Fruit fly (Drosophila melanogaster) whole organism, embryonic: Measurements from ENCODE around the gene CG42827.

Experiments used
- BEAF-32 ChIP-seq: fragments of 200-800 bp; sonication (Bioruptor generic); optimal IDR thresholded peaks from 3 replicates; lab custom pipeline; 2017; ENCODE audit warnings: missing biosample characterization, missing genetic modification characterization, mild to moderate bottlenecking, moderate library complexity, missing genetic modification reagents
- CG10267 ChIP-seq: fragments of 200-800 bp; sonication (Bioruptor generic); optimal IDR thresholded peaks from 2 replicates; lab custom pipeline; 2018; ENCODE audit warnings: missing biosample characterization, mild to moderate bottlenecking, missing genetic modification characterization, moderate library complexity
- CG10959 ChIP-seq: fragments of 200-800 bp; sonication (Bioruptor generic); IDR thresholded peaks from 2 replicates; pipeline ENCODE4 v1.3.6; 2022; ENCODE audit warnings: missing biosample characterization, missing genetic modification characterization
- CG11695 ChIP-seq: fragments of 200-800 bp; sonication (Bioruptor generic); IDR thresholded peaks from 3 replicates; pipeline ENCODE4 v1.3.6; 2022; ENCODE audit warnings: missing biosample characterization, missing genetic modification characterization
- CG12219 ChIP-seq: fragments of 200-800 bp; sonication (Bioruptor generic); optimal IDR thresholded peaks from 3 replicates; lab custom pipeline; 2018; ENCODE audit warnings: missing biosample characterization, mild to moderate bottlenecking, missing genetic modification characterization
- CG13424 ChIP-seq: fragments of 200-800 bp; sonication (Bioruptor generic); optimal IDR thresholded peaks from 2 replicates; lab custom pipeline; 2019; ENCODE audit warnings: missing biosample characterization, mild to moderate bottlenecking, missing genetic modification characterization, moderate library complexity
- CG13775 ChIP-seq: fragments of 200-800 bp; sonication (Bioruptor generic); optimal IDR thresholded peaks from 3 replicates; lab custom pipeline; 2017; ENCODE audit warnings: missing biosample characterization, mild to moderate bottlenecking, missing genetic modification characterization
- CG18476 ChIP-seq: fragments of 200-800 bp; sonication (Bioruptor generic); optimal IDR thresholded peaks from 2 replicates; lab custom pipeline; 2016; ENCODE audit warnings: missing biosample characterization, mild to moderate bottlenecking, missing genetic modification characterization
- CG18619 ChIP-seq: fragments of 200-800 bp; sonication (Bioruptor generic); optimal IDR thresholded peaks from 3 replicates; lab custom pipeline; 2017; ENCODE audit warnings: missing biosample characterization, mild to moderate bottlenecking, missing genetic modification characterization
- CG2199 ChIP-seq: fragments of 200-800 bp; sonication (Bioruptor generic); IDR thresholded peaks from 3 replicates; pipeline ENCODE4 v1.3.6; 2022; ENCODE audit warnings: missing biosample characterization, missing genetic modification characterization
- CG2202 ChIP-seq: fragments of 200-800 bp; sonication (Bioruptor generic); optimal IDR thresholded peaks from 2 replicates; lab custom pipeline; 2018; ENCODE audit warnings: missing biosample characterization, mild to moderate bottlenecking, missing genetic modification characterization
- CG32772 ChIP-seq: fragments of 200-800 bp; sonication (Bioruptor generic); IDR thresholded peaks from 2 replicates; pipeline ENCODE4 v1.3.6; 2022; ENCODE audit warnings: missing biosample characterization, missing genetic modification characterization
- CG4404 ChIP-seq: fragments of 200-800 bp; sonication (Bioruptor generic); IDR thresholded peaks from 2 replicates; pipeline ENCODE4 v1.3.6; 2022; ENCODE audit warnings: missing biosample characterization, missing genetic modification characterization
- CG5180 ChIP-seq: fragments of 200-800 bp; sonication (Bioruptor generic); optimal IDR thresholded peaks from 3 replicates; lab custom pipeline; 2017; ENCODE audit warnings: missing biosample characterization, missing genetic modification characterization, mild to moderate bottlenecking, moderate library complexity, missing genetic modification reagents
- CG6683 ChIP-seq: fragments of 200-800 bp; sonication (Bioruptor generic); optimal IDR thresholded peaks from 2 replicates; lab custom pipeline; 2017; ENCODE audit warnings: missing biosample characterization, mild to moderate bottlenecking, missing genetic modification characterization, missing genetic modification reagents
- CG6689 ChIP-seq: fragments of 200-800 bp; sonication (Bioruptor generic); IDR thresholded peaks from 2 replicates; pipeline ENCODE4 v1.3.6; 2022; ENCODE audit warnings: missing biosample characterization, missing genetic modification characterization
- CG7271 ChIP-seq: fragments of 200-800 bp; sonication (Bioruptor generic); optimal IDR thresholded peaks from 2 replicates; lab custom pipeline; 2018; ENCODE audit warnings: missing biosample characterization, mild to moderate bottlenecking, missing genetic modification characterization, moderate library complexity
- Drgx ChIP-seq: fragments of 200-800 bp; sonication (Bioruptor generic); IDR thresholded peaks from 2 replicates; pipeline ENCODE4 v1.3.6; 2022; ENCODE audit warnings: missing biosample characterization, missing genetic modification characterization
- Hr78 ChIP-seq, 2 experiments: fragments of 200-800 bp in 1 of 2; fragments of >200 bp in 1 of 2; sonication (Bioruptor generic) in 1 of 2; optimal IDR thresholded peaks; 2 replicates each; lab custom pipeline; 2017 to 2019; ENCODE audit warnings: missing biosample characterization in 2 of 2, missing genetic modification characterization in 2 of 2, mild to moderate bottlenecking in 1 of 2, moderate library complexity in 1 of 2
- MESR4 ChIP-seq: fragments of 200-800 bp; sonication (Bioruptor generic); optimal IDR thresholded peaks from 2 replicates; lab custom pipeline; 2018; ENCODE audit warnings: missing biosample characterization, mild to moderate bottlenecking, missing genetic modification characterization, moderate library complexity
- Med ChIP-seq: fragments of 200-800 bp; sonication (Bioruptor generic); peaks from one replicate; lab custom pipeline; 2016; ENCODE audit warnings: missing biosample characterization, missing genetic modification characterization, mild to moderate bottlenecking, inconsistent platforms, moderate library complexity
- Pdp1 ChIP-seq, 2 experiments: fragments of 200-800 bp; sonication (Bioruptor generic); optimal IDR thresholded peaks; 3 replicates each; lab custom pipeline; 2016; ENCODE audit warnings: missing biosample characterization in 2 of 2, missing genetic modification characterization in 2 of 2, mild to moderate bottlenecking in 1 of 2, moderate library complexity in 1 of 2
- Sox100B ChIP-seq: fragments of 200-800 bp; sonication (Bioruptor generic); optimal IDR thresholded peaks from 3 replicates; lab custom pipeline; 2018; ENCODE audit warnings: missing biosample characterization, mild to moderate bottlenecking, missing genetic modification characterization
- Xbp1 ChIP-seq: fragments of 200-800 bp; sonication (Bioruptor generic); optimal IDR thresholded peaks from 3 replicates; lab custom pipeline; 2016; ENCODE audit warnings: missing biosample characterization, mild to moderate bottlenecking, missing genetic modification characterization
- ato ChIP-seq: fragments of 200-800 bp; sonication (Bioruptor generic); IDR thresholded peaks from 2 replicates; pipeline ENCODE4 v1.3.6; 2022; ENCODE audit warnings: missing biosample characterization, missing genetic modification characterization; ENCODE audit not compliant: partially characterized antibody
- az2 ChIP-seq: fragments of 200-800 bp; sonication (Bioruptor generic); optimal IDR thresholded peaks from 3 replicates; lab custom pipeline; 2016; ENCODE audit warnings: missing biosample characterization, missing genetic modification characterization
- bsh ChIP-seq, 2 experiments: fragments of 200-800 bp; sonication (Bioruptor generic); optimal IDR thresholded peaks; 2 replicates each; lab custom pipeline; 2017 to 2018; ENCODE audit warnings: mild to moderate bottlenecking in 2 of 2, missing biosample characterization in 2 of 2, missing genetic modification characterization in 2 of 2, moderate library complexity in 1 of 2
- btn ChIP-seq: fragments of 200-800 bp; sonication (Bioruptor generic); optimal IDR thresholded peaks from 2 replicates; lab custom pipeline; 2016; ENCODE audit warnings: missing biosample characterization, missing genetic modification characterization
- chif ChIP-seq, 2 experiments: fragments of 200-800 bp; sonication (Bioruptor generic); optimal IDR thresholded peaks; 3 replicates each; lab custom pipeline; 2016; ENCODE audit warnings: missing biosample characterization in 2 of 2, missing genetic modification characterization in 2 of 2
- dmrt99B ChIP-seq: fragments of 200-800 bp; sonication (Bioruptor generic); optimal IDR thresholded peaks from 2 replicates; lab custom pipeline; 2018; ENCODE audit warnings: missing biosample characterization, mild to moderate bottlenecking, missing genetic modification characterization, moderate library complexity
- fd96Cb ChIP-seq: fragments of 200-800 bp; sonication (Bioruptor generic); optimal IDR thresholded peaks from 2 replicates; lab custom pipeline; 2018; ENCODE audit warnings: missing biosample characterization, mild to moderate bottlenecking, missing genetic modification characterization, moderate library complexity
- fru ChIP-seq: fragments of >200 bp; optimal IDR thresholded peaks from 2 replicates; lab custom pipeline; 2017
- gem ChIP-seq: fragments of 200-800 bp; sonication (Bioruptor generic); optimal IDR thresholded peaks from 2 replicates; lab custom pipeline; 2019; ENCODE audit warnings: missing biosample characterization, mild to moderate bottlenecking, missing genetic modification characterization, moderate library complexity
- grn ChIP-seq: fragments of 200-800 bp; sonication (Bioruptor generic); optimal IDR thresholded peaks from 3 replicates; lab custom pipeline; 2017; ENCODE audit warnings: missing biosample characterization, missing genetic modification characterization
- gsb-n ChIP-seq: fragments of 200-800 bp; sonication (Bioruptor generic); optimal IDR thresholded peaks from 3 replicates; lab custom pipeline; 2018; ENCODE audit warnings: missing biosample characterization, mild to moderate bottlenecking, missing genetic modification characterization
- ken ChIP-seq: fragments of 200-800 bp; sonication (Bioruptor generic); IDR thresholded peaks from 3 replicates; pipeline ENCODE4 v1.3.6; 2022; ENCODE audit warnings: missing biosample characterization, missing genetic modification characterization
- lola ChIP-seq, 3 experiments: fragments of >200 bp in 2 of 3; fragments of 200-800 bp in 1 of 3; sonication (Bioruptor generic) in 1 of 3; optimal IDR thresholded peaks; 2 replicates each; lab custom pipeline; 2017 to 2019; ENCODE audit warnings: missing biosample characterization in 3 of 3, missing genetic modification characterization in 3 of 3, mild to moderate bottlenecking in 1 of 3, moderate library complexity in 1 of 3
- lov ChIP-seq, 2 experiments: fragments of 200-800 bp in 1 of 2; fragments of >200 bp in 1 of 2; sonication (Bioruptor generic) in 1 of 2; IDR thresholded peaks in 1 of 2; optimal IDR thresholded peaks in 1 of 2; 2 replicates in 1 of 2; 3 replicates in 1 of 2; pipeline versions ENCODE4 v1.3.6 to Lab custom; 2017 to 2022; ENCODE audit warnings: missing biosample characterization in 1 of 2, missing genetic modification characterization in 1 of 2
- nau ChIP-seq: fragments of 200-800 bp; sonication (Bioruptor generic); optimal IDR thresholded peaks from 3 replicates; lab custom pipeline; 2017; ENCODE audit warnings: missing biosample characterization, mild to moderate bottlenecking, missing genetic modification characterization, missing genetic modification reagents
- p53 ChIP-seq: fragments of 200-800 bp; sonication (Bioruptor generic); optimal IDR thresholded peaks from 2 replicates; lab custom pipeline; 2016; ENCODE audit warnings: missing biosample characterization, missing genetic modification characterization
- ro ChIP-seq: fragments of 200-800 bp; sonication (Bioruptor generic); IDR thresholded peaks from 2 replicates; pipeline ENCODE4 v1.3.6; 2022; ENCODE audit warnings: missing biosample characterization, missing genetic modification characterization
- sc ChIP-seq, 3 experiments: fragments of >200 bp in 2 of 3; fragments of 200-800 bp in 1 of 3; sonication (Bioruptor generic) in 1 of 3; optimal IDR thresholded peaks; 2 replicates in 2 of 3; 3 replicates in 1 of 3; lab custom pipeline; 2017; ENCODE audit warnings: mild to moderate bottlenecking in 1 of 3, missing biosample characterization in 1 of 3, missing genetic modification characterization in 1 of 3, missing genetic modification reagents in 1 of 3
- sens ChIP-seq: fragments of 200-800 bp; sonication (Bioruptor generic); peaks from one replicate; lab custom pipeline; 2016; ENCODE audit warnings: missing biosample characterization, missing genetic modification characterization
- stc ChIP-seq: fragments of 200-800 bp; sonication (Bioruptor generic); IDR thresholded peaks from 2 replicates; pipeline ENCODE4 v1.3.6; 2022; ENCODE audit warnings: missing biosample characterization, missing genetic modification characterization
- tio ChIP-seq: fragments of 200-800 bp; sonication (Bioruptor generic); optimal IDR thresholded peaks from 2 replicates; lab custom pipeline; 2017; ENCODE audit warnings: missing biosample characterization, missing genetic modification characterization, inconsistent platforms
- wor ChIP-seq: fragments of 200-800 bp; sonication (Bioruptor generic); IDR thresholded peaks from 2 replicates; pipeline ENCODE4 v1.3.6; 2022; ENCODE audit warnings: missing biosample characterization, missing genetic modification characterization
- zf30C ChIP-seq: fragments of 200-800 bp; sonication (Bioruptor generic); optimal IDR thresholded peaks from 3 replicates; lab custom pipeline; 2018; ENCODE audit warnings: missing biosample characterization, mild to moderate bottlenecking, missing genetic modification characterization

The CG42827 gene

dm6 chr3R:23345057-23345776 lies 27.5 kb upstream of the CG42827 start (continued):
- TF ChIP-seq CG18619 (no peak), bsh (GFP tag; optimal IDR thresholded peaks at IDR 0.05; lab: Kevin White, UChicago) (peak; percentile 26 to 63), gem (peak; percentile 76), CG2199 (0 out of 3 replicates have a peak, but pooled peaks have one; percentile 1), CG6689 (GFP tag; lab: Robert Waterston, UW) (peak; percentile 47), wor (GFP tag; lab: Robert Waterston, UW) (no peak), Pdp1 (GFP tag; optimal IDR thresholded peaks at IDR 0.05; lab: Kevin White, UChicago) (peak in 1 of 2 experiments; percentile 10), sc (optimal IDR thresholded peaks at IDR 0.05; lab: Kevin White, UChicago) (no peak), sc (GFP tag; optimal IDR thresholded peaks at IDR 0.05; lab: Kevin White, UChicago) (no peak), fd96Cb (peak; percentile 43), Drgx (peak; percentile 70), CG11695 (GFP tag; lab: Robert Waterston, UW) (0 out of 3 replicates have a peak, but pooled peaks have one; percentile 26), p53 (GFP tag; lab: Kevin White, UChicago) (no peak), Xbp1 (GFP tag; lab: Kevin White, UChicago) (peak; percentile 7), dmrt99B (tag; lab: Kevin White, UChicago) (peak; percentile 10), Hr78 (GFP tag; optimal IDR thresholded peaks at IDR 0.05; lab: Kevin White, UChicago) (no peak), ato (GFP tag; lab: Robert Waterston, UW) (no peak), CG13775 (GFP tag; lab: Kevin White, UChicago) (peak; percentile 39), lola (GFP tag; optimal IDR thresholded peaks at IDR 0.05; lab: Kevin White, UChicago) (peak in 1 of 3 experiments; percentile 80), BEAF-32 (no peak), gsb-n (tag; lab: Kevin White, UChicago) (peak; percentile 75), fru (no peak), CG7271 (tag; lab: Kevin White, UChicago) (peak; percentile 55), CG18476 (no peak), CG12219 (GFP tag; lab: Kevin White, UChicago) (no peak), Med (GFP tag; lab: Kevin White, UChicago) (peak; percentile 47), CG2202 (peak; percentile 45), CG10959 (0 out of 2 replicates have a peak, but pooled peaks have one; percentile 7), btn (GFP tag; lab: Kevin White, UChicago) (no peak), nau (GFP tag; lab: Kevin White, UChicago) (no peak), ro (GFP tag; lab: Robert Waterston, UW) (no peak), az2 (GFP tag; lab: Kevin White, UChicago) (peak; percentile 34), CG4404 (GFP tag; lab: Robert Waterston, UW) (peak; percentile 51; the same call in 1 of the 2 replicates), tio (GFP tag; lab: Kevin White, UChicago) (peak; percentile 44), sens (GFP tag; lab: Kevin White, UChicago) (peak; percentile 88), chif (GFP tag; optimal IDR thresholded peaks at IDR 0.05; lab: Kevin White, UChicago) (peak in 1 of 2 experiments; percentile 56), MESR4 (no peak), grn (peak; percentile 96), zf30C (GFP tag; lab: Kevin White, UChicago) (peak; percentile 70), CG13424 (peak; percentile 37), lov (optimal IDR thresholded peaks at IDR 0.05; lab: Kevin White, UChicago) (no peak), lov (GFP tag; IDR thresholded peaks at IDR 0.05; lab: Robert Waterston, UW) (peak; percentile 39; the same call in 1 of the 3 replicates), CG6683 (GFP tag; lab: Kevin White, UChicago) (no peak), CG5180 (no peak), Sox100B (GFP tag; lab: Kevin White, UChicago) (peak; percentile 36), stc (GFP tag; lab: Robert Waterston, UW) (no peak), CG32772 (no peak), ken (GFP tag; lab: Robert Waterston, UW) (no peak), CG10267 (peak; percentile 79)
